Fruit fly (Drosophila melanogaster) whole organism: ENCODE measurements around the gene hoe1.

Experiments used
- Dll ChIP-seq: fragments of >200 bp; optimal IDR thresholded peaks from 2 replicates; lab custom pipeline; 2017
- pan ChIP-seq: fragments of >200 bp; optimal IDR thresholded peaks from 2 replicates; lab custom pipeline; 2017
- psq ChIP-seq: fragments of >200 bp; optimal IDR thresholded peaks from 2 replicates; lab custom pipeline; 2017
- usp ChIP-seq: fragments of >200 bp; optimal IDR thresholded peaks from 2 replicates; lab custom pipeline; 2017; ENCODE audit warnings: missing biosample characterization, missing genetic modification characterization, mixed read lengths

DNA sequence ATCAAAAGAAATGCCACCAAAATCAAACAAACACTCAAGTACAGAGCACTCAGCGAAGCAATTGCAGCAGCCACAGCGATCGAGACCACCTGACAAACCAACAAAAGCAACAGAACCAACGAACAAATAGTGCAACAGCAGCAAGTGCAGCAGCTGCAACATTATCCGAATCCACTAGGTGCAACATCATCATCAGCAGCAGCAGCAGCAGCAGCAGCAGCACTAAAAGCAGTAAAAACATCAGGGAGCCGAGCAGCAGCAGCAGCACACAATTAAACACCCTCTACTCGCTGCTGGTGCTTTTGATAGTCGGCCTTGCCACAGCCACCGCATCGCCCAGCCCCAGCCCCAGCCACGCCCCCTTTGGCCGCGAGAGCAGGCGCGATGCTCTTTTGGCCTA, 66.8 kb downstream of the hoe1 start:
- TF ChIP-seq Dll (lab: Kevin White, UChicago) (no peak), psq (no peak), usp (no peak), pan (lab: Kevin White, UChicago) (no peak)
